Worm (Caenorhabditis elegans): ENCODE data around the gene slc-25A21.

ce11 chrX:16192574-16192973 is 2.9 kb downstream of the slc-25A21 start:
- TF ChIP-seq fkh-10 (GFP tag; optimal IDR thresholded peaks at IDR 0.05) (no peak), rnt-1 (tag; optimal IDR thresholded peaks at IDR 0.05) (no peak), ztf-11 (tag; optimal IDR thresholded peaks at IDR 0.05) (no peak), swsn-7 (tag; optimal IDR thresholded peaks at IDR 0.05) (no peak), sox-4 (tag; optimal IDR thresholded peaks at IDR 0.05) (no peak), fos-1 (tag; optimal IDR thresholded peaks at IDR 0.05) (no peak)
